Fruit fly (Drosophila melanogaster) Kc167 (cell line): ENCODE data around the gene PAN3.

Experiments
- Myc ChIP-seq: fragments of >200 bp; optimal IDR thresholded peaks from 2 replicates; lab custom pipeline; 2017; ENCODE audit warnings: missing external identifiers
- h ChIP-seq: fragments of >200 bp; optimal IDR thresholded peaks from 3 replicates; lab custom pipeline; 2018; ENCODE audit warnings: missing external identifiers
- insv ChIP-seq: fragments of >200 bp; optimal IDR thresholded peaks from 3 replicates; lab custom pipeline; 2018; ENCODE audit warnings: missing external identifiers
- psq ChIP-seq: fragments of >200 bp; optimal IDR thresholded peaks from 2 replicates; lab custom pipeline; 2017; ENCODE audit warnings: missing external identifiers
- ttk ChIP-seq: sonication (Bioruptor generic); optimal IDR thresholded peaks from 2 replicates; lab custom pipeline; 2017; ENCODE audit warnings: missing external identifiers

dm6 chr3L:3134064-3134545 is 63.2 kb downstream of the PAN3 start:
- TF ChIP-seq h (lab: Kevin White, UChicago) (no peak), psq (lab: Kevin White, UChicago) (no peak), Myc (lab: Kevin White, UChicago) (no peak), insv (lab: Kevin White, UChicago) (no peak), ttk (lab: Kevin White, UChicago) (no peak)
